Worm (Caenorhabditis elegans) whole organism, young adult: ENCODE data around the gene C49H3.16.

Experiments used
- B0035.1 ChIP-seq: sonication (generic microtip); optimal IDR thresholded peaks from 2 replicates; lab custom pipeline; 2016; ENCODE audit warnings: missing genetic modification characterization, mild to moderate bottlenecking, missing compliant biosample characterization, missing genotype, missing genetic modification reagents
- B0261.1 ChIP-seq: sonication (generic microtip); optimal IDR thresholded peaks from 2 replicates; lab custom pipeline; 2016; ENCODE audit warnings: mild to moderate bottlenecking, missing genetic modification characterization, moderate library complexity, missing compliant biosample characterization
- B0336.3 ChIP-seq: fragments of 200-800 bp; sonication (Bioruptor generic); IDR thresholded peaks from 2 replicates; pipeline ENCODE4 v1.3.6; 2022; ENCODE audit warnings: missing genetic modification characterization, missing compliant biosample characterization
- F22D6.2 ChIP-seq: sonication (generic microtip); optimal IDR thresholded peaks from 2 replicates; lab custom pipeline; 2016; ENCODE audit warnings: mild to moderate bottlenecking, missing genetic modification characterization, missing compliant biosample characterization
- F23B12.7 ChIP-seq: sonication (generic microtip); optimal IDR thresholded peaks from 2 replicates; lab custom pipeline; 2017; ENCODE audit warnings: missing genetic modification characterization, mild to moderate bottlenecking, missing compliant biosample characterization, antibody characterized with exemption, moderate library complexity; ENCODE audit not compliant: insufficient read depth
- F33H1.4 ChIP-seq: fragments of 200-800 bp; sonication (Bioruptor generic); IDR thresholded peaks from 2 replicates; pipeline ENCODE4 v1.3.6; 2022; ENCODE audit warnings: missing genetic modification reagents, missing genetic modification characterization, missing compliant biosample characterization
- F55B11.4 ChIP-seq: sonication (generic microtip); optimal IDR thresholded peaks from 2 replicates; lab custom pipeline; 2016; ENCODE audit warnings: missing compliant biosample characterization, missing genetic modification characterization, borderline replicate concordance; ENCODE audit not compliant: insufficient read depth
- K11D2.4 ChIP-seq: fragments of 200-800 bp; sonication (Bioruptor generic); IDR thresholded peaks from 2 replicates; pipeline ENCODE4 v1.3.6; 2022; ENCODE audit warnings: missing genetic modification reagents, missing genetic modification characterization, missing compliant biosample characterization
- Y53G8AR.9 ChIP-seq: fragments of 200-800 bp; sonication (Bioruptor generic); conservative IDR thresholded peaks from 2 replicates; pipeline ENCODE4 v1.3.6; 2022; ENCODE audit warnings: missing genetic modification reagents, missing genetic modification characterization, missing compliant biosample characterization
- Y67H2A.10 ChIP-seq: fragments of 200-800 bp; sonication (Bioruptor generic); conservative IDR thresholded peaks from 2 replicates; pipeline ENCODE4 v1.3.6; 2022; ENCODE audit warnings: missing genetic modification reagents, missing genetic modification characterization, missing compliant biosample characterization
- Y95B8A.8 ChIP-seq: fragments of 200-800 bp; sonication (Bioruptor generic); IDR thresholded peaks from 2 replicates; pipeline ENCODE4 v1.3.6; 2022; ENCODE audit warnings: missing genetic modification reagents, missing genetic modification characterization, missing compliant biosample characterization
- ZK185.1 ChIP-seq: sonication (generic microtip); optimal IDR thresholded peaks from 2 replicates; lab custom pipeline; 2016; ENCODE audit warnings: mild to moderate bottlenecking, missing genetic modification characterization, missing compliant biosample characterization; ENCODE audit not compliant: poor library complexity, severe bottlenecking
- akir-1 ChIP-seq: fragments of 200-800 bp; sonication (Bioruptor generic); optimal IDR thresholded peaks from 2 replicates; lab custom pipeline; 2018; ENCODE audit warnings: mild to moderate bottlenecking, missing genetic modification characterization, moderate library complexity, missing compliant biosample characterization
- aptf-2 ChIP-seq: fragments of 200-800 bp; sonication (Bioruptor generic); conservative IDR thresholded peaks from 2 replicates; pipeline ENCODE4 v1.3.6; 2022; ENCODE audit warnings: missing genetic modification reagents, missing genetic modification characterization, missing compliant biosample characterization
- attf-5 ChIP-seq: fragments of 200-800 bp; sonication (Bioruptor generic); optimal IDR thresholded peaks from 2 replicates; lab custom pipeline; 2018; ENCODE audit warnings: mild to moderate bottlenecking, missing genetic modification characterization, missing compliant biosample characterization
- ceh-58 ChIP-seq: fragments of 200-800 bp; sonication (Bioruptor generic); IDR thresholded peaks from 2 replicates; pipeline ENCODE4 v1.3.6; 2022; ENCODE audit warnings: missing genetic modification characterization, missing compliant biosample characterization
- chd-7 ChIP-seq: sonication (generic microtip); optimal IDR thresholded peaks from 2 replicates; lab custom pipeline; 2016; ENCODE audit warnings: mild to moderate bottlenecking, missing genetic modification characterization, moderate library complexity, missing compliant biosample characterization
- dpff-1 ChIP-seq: sonication (generic microtip); optimal IDR thresholded peaks from 2 replicates; lab custom pipeline; 2017; ENCODE audit warnings: mild to moderate bottlenecking, missing genetic modification characterization, missing compliant biosample characterization
- efl-1 ChIP-seq: fragments of 150-350 bp; optimal IDR thresholded peaks from 2 replicates; lab custom pipeline; 2014; ENCODE audit warnings: missing biosample characterization, missing genetic modification reagents, missing genetic modification characterization
- gei-17 ChIP-seq: fragments of 200-800 bp; sonication (Bioruptor generic); optimal IDR thresholded peaks from 2 replicates; lab custom pipeline; 2018; ENCODE audit warnings: mild to moderate bottlenecking, missing genetic modification characterization, missing compliant biosample characterization
- hlh-26 ChIP-seq: fragments of 200-800 bp; sonication (Bioruptor generic); conservative IDR thresholded peaks from 2 replicates; pipeline ENCODE4 v1.3.6; 2022; ENCODE audit warnings: missing genetic modification reagents, missing genetic modification characterization, missing compliant biosample characterization
- hmg-20 ChIP-seq: fragments of 200-800 bp; sonication (Bioruptor generic); IDR thresholded peaks from 2 replicates; pipeline ENCODE4 v1.3.6; 2022; ENCODE audit warnings: missing genetic modification reagents, missing genetic modification characterization, missing compliant biosample characterization
- hrde-1 ChIP-seq: sonication (generic microtip); optimal IDR thresholded peaks from 2 replicates; lab custom pipeline; 2016; ENCODE audit warnings: missing genetic modification characterization, mild to moderate bottlenecking, missing compliant biosample characterization, moderate library complexity, missing genotype, missing genetic modification reagents, borderline replicate concordance
- hsf-1 ChIP-seq: fragments of 200-800 bp; sonication (Bioruptor generic); IDR thresholded peaks from 2 replicates; pipeline ENCODE4 v1.3.6; 2022; ENCODE audit warnings: missing genetic modification reagents, missing genetic modification characterization, missing compliant biosample characterization
- lag-1 ChIP-seq: fragments of 200-800 bp; sonication (Bioruptor generic); IDR thresholded peaks from 2 replicates; pipeline ENCODE4 v1.3.6; 2022; ENCODE audit warnings: missing genetic modification reagents, missing genetic modification characterization, missing compliant biosample characterization
- lin-54 ChIP-seq: fragments of 200-800 bp; sonication (Bioruptor generic); optimal IDR thresholded peaks from 2 replicates; lab custom pipeline; 2018; ENCODE audit warnings: mild to moderate bottlenecking, missing genetic modification characterization, missing compliant biosample characterization
- lsl-1 ChIP-seq: fragments of 200-800 bp; sonication (Bioruptor generic); optimal IDR thresholded peaks from 2 replicates; lab custom pipeline; 2018; ENCODE audit warnings: mild to moderate bottlenecking, missing genetic modification characterization, moderate library complexity, missing compliant biosample characterization
- madf-10 ChIP-seq: sonication (generic microtip); optimal IDR thresholded peaks from 2 replicates; lab custom pipeline; 2016; ENCODE audit warnings: mild to moderate bottlenecking, missing genetic modification characterization, missing compliant biosample characterization
- madf-3 ChIP-seq: fragments of 200-800 bp; sonication (Bioruptor generic); IDR thresholded peaks from 2 replicates; pipeline ENCODE4 v1.3.6; 2022; ENCODE audit warnings: missing genetic modification reagents, missing genetic modification characterization, missing compliant biosample characterization
- mes-4 ChIP-seq: sonication (generic microtip); optimal IDR thresholded peaks from 2 replicates; lab custom pipeline; 2016; ENCODE audit warnings: missing genotype, missing genetic modification characterization, missing compliant biosample characterization
- nhr-27 ChIP-seq: fragments of 200-800 bp; sonication (Bioruptor generic); optimal IDR thresholded peaks from 2 replicates; lab custom pipeline; 2018; ENCODE audit warnings: mild to moderate bottlenecking, missing genetic modification characterization, moderate library complexity, missing compliant biosample characterization
- pha-4 ChIP-seq: fragments of 150-350 bp; sonication (generic microtip); optimal IDR thresholded peaks from 2 replicates; lab custom pipeline; 2014; ENCODE audit warnings: missing biosample characterization, missing genetic modification reagents, missing genetic modification characterization
- rec-8 ChIP-seq, 2 experiments: sonication (generic microtip); optimal IDR thresholded peaks; 2 replicates each; lab custom pipeline; 2016; ENCODE audit warnings: mild to moderate bottlenecking in 2 of 2, missing genetic modification characterization in 2 of 2, missing genetic modification reagents in 2 of 2, missing genotype in 2 of 2, missing biosample characterization in 1 of 2, missing compliant biosample characterization in 1 of 2, moderate library complexity in 1 of 2
- rpc-1 ChIP-seq, 2 experiments: fragments of 150-350 bp in 1 of 2; sonication (generic microtip) in 1 of 2; optimal IDR thresholded peaks; 2 replicates each; lab custom pipeline; 2014 to 2018; ENCODE audit warnings: missing biosample characterization in 1 of 2, missing genetic modification characterization in 1 of 2, missing genetic modification reagents in 1 of 2, missing genotype in 1 of 2
- snpc-1.1 ChIP-seq: sonication (generic microtip); optimal IDR thresholded peaks from 2 replicates; lab custom pipeline; 2017; ENCODE audit warnings: missing genetic modification characterization, mild to moderate bottlenecking, missing compliant biosample characterization, antibody characterized with exemption, moderate library complexity, missing genotype, missing genetic modification reagents; ENCODE audit not compliant: insufficient read depth
- snpc-1.3 ChIP-seq: sonication (generic microtip); optimal IDR thresholded peaks from 2 replicates; lab custom pipeline; 2017; ENCODE audit warnings: missing genetic modification characterization, mild to moderate bottlenecking, missing compliant biosample characterization, antibody characterized with exemption, moderate library complexity, missing genotype, missing genetic modification reagents; ENCODE audit not compliant: insufficient read depth
- somi-1 ChIP-seq: fragments of 200-800 bp; sonication (Bioruptor generic); optimal IDR thresholded peaks from 2 replicates; lab custom pipeline; 2018; ENCODE audit warnings: mild to moderate bottlenecking, missing genetic modification characterization, missing compliant biosample characterization
- tbp1 ChIP-seq: fragments of 200-800 bp; sonication (Bioruptor generic); optimal IDR thresholded peaks from 2 replicates; lab custom pipeline; 2018; ENCODE audit warnings: mild to moderate bottlenecking, missing genetic modification characterization, missing compliant biosample characterization
- unc-62 ChIP-seq: fragments of 150-350 bp; optimal IDR thresholded peaks from 2 replicates; lab custom pipeline; 2014; ENCODE audit warnings: missing biosample characterization, missing genetic modification reagents, missing genetic modification characterization

The C49H3.16 gene

DNA sequence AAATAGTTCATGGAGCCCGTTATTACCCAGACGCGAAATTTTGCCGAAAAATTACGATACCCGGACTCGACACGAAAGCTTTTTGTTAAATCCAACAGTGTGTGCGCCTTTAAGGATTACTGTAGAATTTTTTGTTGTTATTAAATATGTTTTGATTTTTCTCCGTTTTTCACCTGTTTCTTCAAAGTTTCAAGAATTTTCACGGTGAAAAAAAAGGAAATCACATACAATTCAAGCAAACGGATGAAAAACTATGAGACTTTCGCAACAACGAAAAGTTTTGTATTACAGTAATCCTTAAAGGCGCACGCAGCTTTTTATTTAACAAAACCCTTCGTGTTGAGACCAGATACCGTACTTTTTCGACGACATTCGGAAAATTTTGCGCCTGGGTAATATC, 33.8 kb downstream of the C49H3.16 start:
- TF ChIP-seq lsl-1 (GFP tag; lab: Kevin White, UChicago), result peak; percentile 63
- no peak for TF ChIP-seq unc-62
- no peak for TF ChIP-seq Y67H2A.10 (GFP tag; lab: Robert Waterston, UW)
- no peak for TF ChIP-seq F55B11.4 (tag; lab: Kevin White, UChicago)

DNA sequence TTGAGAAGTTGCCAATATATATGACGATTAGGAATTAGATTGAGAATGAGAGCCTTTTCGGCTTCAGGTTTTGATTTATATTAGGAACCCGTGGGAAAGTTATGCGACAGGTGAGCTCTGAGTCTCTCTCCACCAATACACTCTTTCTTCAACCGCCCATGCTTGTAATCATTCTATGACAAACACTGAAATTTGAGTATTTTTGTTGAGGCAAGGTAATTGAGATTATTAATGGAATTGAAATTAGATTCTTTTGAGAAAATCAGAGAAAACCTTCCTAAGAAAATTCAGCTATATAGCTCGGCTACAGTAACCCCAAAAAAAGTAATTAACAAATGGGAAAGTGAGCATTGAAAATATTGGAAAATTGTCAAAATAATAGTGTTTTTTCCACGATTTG, 35.6 kb downstream of the C49H3.16 start, which contains the start of gene ceh-19:
TSS of gene ceh-19 (minus strand) at position 101 of the 400 bp plus-strand sequence.
- TF ChIP-seq dpff-1 (tag; lab: Kevin White, UChicago), result no peak
- no peak for TF ChIP-seq tbp1
- TF ChIP-seq snpc-1.3 (tag; lab: Kevin White, UChicago), result no peak
- no peak for TF ChIP-seq nhr-27 (tag; lab: Kevin White, UChicago)
- TF ChIP-seq somi-1 (GFP tag; lab: Kevin White, UChicago), result no peak
- no peak for TF ChIP-seq gei-17 (GFP tag; lab: Kevin White, UChicago)
- no peak for TF ChIP-seq Y67H2A.10 (GFP tag; lab: Robert Waterston, UW)
- TF ChIP-seq lin-54 (GFP tag; lab: Kevin White, UChicago), result no peak
- no peak for TF ChIP-seq rec-8 (tag; optimal IDR thresholded peaks at IDR 0.05; lab: Kevin White, UChicago)
- no peak for TF ChIP-seq madf-10 (tag; lab: Kevin White, UChicago)
- TF ChIP-seq Y53G8AR.9 (GFP tag; lab: Robert Waterston, UW), result no peak
- TF ChIP-seq mes-4 (tag; lab: Kevin White, UChicago), result no peak
- TF ChIP-seq hlh-26 (GFP tag; lab: Robert Waterston, UW), result no peak
- no peak for TF ChIP-seq madf-3 (GFP tag; lab: Robert Waterston, UW)
- no peak for TF ChIP-seq snpc-1.1
- TF ChIP-seq hmg-20 (GFP tag; lab: Robert Waterston, UW), result no peak
- no peak for TF ChIP-seq B0035.1
- TF ChIP-seq ZK185.1 (tag; lab: Kevin White, UChicago), result no peak
- TF ChIP-seq akir-1, result no peak
- no peak for TF ChIP-seq B0261.1 (tag; lab: Kevin White, UChicago)

DNA sequence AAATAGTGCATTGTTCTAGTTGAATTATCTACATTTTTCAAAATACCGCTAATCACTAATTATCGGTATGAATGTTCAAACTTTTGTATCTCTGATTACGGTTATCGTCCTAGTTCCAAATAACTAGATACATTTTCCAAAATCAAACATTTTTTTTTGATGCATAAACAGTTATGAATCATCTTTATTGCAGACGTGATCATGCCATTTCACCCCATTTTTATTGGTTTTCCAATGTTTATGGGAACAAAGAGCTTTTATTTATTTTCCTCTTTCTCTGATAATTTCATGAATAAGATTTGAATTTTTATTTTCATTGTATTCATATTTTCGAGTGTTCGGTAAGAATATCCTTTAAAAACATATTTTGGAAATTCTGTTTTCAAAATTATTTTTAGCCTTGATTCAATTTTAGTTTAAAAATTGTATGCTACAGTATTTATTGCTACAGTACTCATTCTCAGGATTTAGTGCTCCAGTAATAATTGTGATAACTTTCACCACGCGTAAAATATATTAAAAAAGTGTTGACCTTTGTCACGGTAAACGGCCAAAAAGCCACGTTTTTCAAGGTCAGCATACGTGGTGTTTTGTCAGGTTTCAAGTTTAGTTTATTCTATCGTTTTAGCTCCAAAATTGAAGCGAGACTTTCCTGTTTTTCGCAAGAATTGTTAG, 36.6 kb downstream of the C49H3.16 start, which contains the start of gene csr-1:
TSS of gene csr-1 (plus strand) at position 625 of the 675 bp plus-strand sequence.
- no peak for TF ChIP-seq F23B12.7 (tag; lab: Kevin White, UChicago)
- TF ChIP-seq F22D6.2 (tag; lab: Kevin White, UChicago), result no peak
- no peak for TF ChIP-seq F33H1.4 (GFP tag; lab: Robert Waterston, UW)
- no peak for TF ChIP-seq lin-54 (GFP tag; lab: Kevin White, UChicago)
- TF ChIP-seq attf-5, result no peak
- TF ChIP-seq aptf-2 (GFP tag; lab: Robert Waterston, UW), result no peak
- TF ChIP-seq ceh-58 (GFP tag; lab: Robert Waterston, UW), result no peak
- TF ChIP-seq hrde-1 (tag; lab: Kevin White, UChicago), result no peak
- TF ChIP-seq nhr-27 (tag; lab: Kevin White, UChicago), result no peak
- no peak for TF ChIP-seq Y95B8A.8 (GFP tag; lab: Robert Waterston, UW)
- no peak for TF ChIP-seq hsf-1 (GFP tag; lab: Robert Waterston, UW)
- no peak for TF ChIP-seq chd-7
- TF ChIP-seq efl-1 (GFP tag; lab: Kevin White, UChicago), result no peak
- TF ChIP-seq lsl-1 (GFP tag; lab: Kevin White, UChicago), result no peak
- no peak for TF ChIP-seq pha-4 (tag; lab: Kevin White, UChicago)
- TF ChIP-seq B0336.3 (GFP tag; lab: Robert Waterston, UW), result no peak
- no peak for TF ChIP-seq K11D2.4
- TF ChIP-seq lag-1 (GFP tag; lab: Robert Waterston, UW), result no peak
- TF ChIP-seq rpc-1 (optimal IDR thresholded peaks at IDR 0.05; lab: Kevin White, UChicago), result no peak
- no peak for TF ChIP-seq rpc-1 (tag; optimal IDR thresholded peaks at IDR 0.05; lab: Kevin White, UChicago)
